Worm (Caenorhabditis elegans) whole organism, late embryonic: ENCODE data around the gene str-74.
A peak's percentile ranks its signal among the peaks of the same experiment; 100 is the strongest.

Experiments
- C08G9.2 ChIP-seq: sonication (generic microtip); optimal IDR thresholded peaks from 2 replicates; lab custom pipeline; 2016; ENCODE audit warnings: mild to moderate bottlenecking, missing genetic modification characterization, moderate library complexity, missing compliant biosample characterization
- T23F11.4 ChIP-seq: fragments of 200-800 bp; sonication (Bioruptor generic); optimal IDR thresholded peaks from 2 replicates; lab custom pipeline; 2018; ENCODE audit warnings: mild to moderate bottlenecking, missing genetic modification characterization, missing compliant biosample characterization
- Y22D7AL.16 ChIP-seq: sonication (generic microtip); optimal IDR thresholded peaks from 2 replicates; lab custom pipeline; 2016; ENCODE audit warnings: missing genetic modification characterization, missing compliant biosample characterization
- ama-1 ChIP-seq: fragments of 150-350 bp; optimal IDR thresholded peaks from 2 replicates; lab custom pipeline; 2014
- ceh-14 ChIP-seq: sonication (generic microtip); optimal IDR thresholded peaks from 2 replicates; lab custom pipeline; 2016; ENCODE audit warnings: missing genotype, missing genetic modification characterization, missing compliant biosample characterization
- ceh-2 ChIP-seq: sonication (generic microtip); optimal IDR thresholded peaks from 2 replicates; lab custom pipeline; 2016; ENCODE audit warnings: missing genotype, missing genetic modification characterization, missing compliant biosample characterization
- ceh-22 ChIP-seq: sonication (generic microtip); optimal IDR thresholded peaks from 2 replicates; lab custom pipeline; 2017; ENCODE audit warnings: missing biosample characterization, missing genetic modification characterization
- ceh-30 ChIP-seq: fragments of 150-350 bp; optimal IDR thresholded peaks from 2 replicates; lab custom pipeline; 2014; ENCODE audit warnings: missing biosample characterization, missing genetic modification characterization
- ceh-48 ChIP-seq: sonication (generic microtip); optimal IDR thresholded peaks from 2 replicates; lab custom pipeline; 2016; ENCODE audit warnings: missing genetic modification characterization, inconsistent platforms, missing compliant biosample characterization
- che-1 ChIP-seq: sonication (generic microtip); optimal IDR thresholded peaks from 2 replicates; lab custom pipeline; 2016; ENCODE audit warnings: mild to moderate bottlenecking, missing genetic modification characterization, missing compliant biosample characterization
- dmd-4 ChIP-seq: sonication (generic microtip); optimal IDR thresholded peaks from 2 replicates; lab custom pipeline; 2016; ENCODE audit warnings: borderline replicate concordance, missing genetic modification characterization, missing compliant biosample characterization
- elt-2 ChIP-seq: sonication (generic microtip); optimal IDR thresholded peaks from 2 replicates; lab custom pipeline; 2016; ENCODE audit warnings: missing genetic modification reagents, missing genetic modification characterization, missing compliant biosample characterization
- elt-4 ChIP-seq: sonication (generic microtip); optimal IDR thresholded peaks from 2 replicates; lab custom pipeline; 2016; ENCODE audit warnings: missing genetic modification characterization, missing compliant biosample characterization
- ets-4 ChIP-seq: sonication (generic microtip); optimal IDR thresholded peaks from 2 replicates; lab custom pipeline; 2016; ENCODE audit warnings: missing genetic modification characterization, missing compliant biosample characterization
- fax-1 ChIP-seq: sonication (generic microtip); optimal IDR thresholded peaks from 2 replicates; lab custom pipeline; 2016; ENCODE audit warnings: missing genotype, missing genetic modification characterization, missing compliant biosample characterization
- hlh-30 ChIP-seq: sonication (generic microtip); optimal IDR thresholded peaks from 2 replicates; lab custom pipeline; 2017; ENCODE audit warnings: antibody characterized with exemption, missing genetic modification characterization, missing compliant biosample characterization; ENCODE audit not compliant: insufficient read depth
- lim-6 ChIP-seq: sonication (generic microtip); optimal IDR thresholded peaks from 2 replicates; lab custom pipeline; 2016; ENCODE audit warnings: missing genetic modification characterization, missing compliant biosample characterization
- lin-11 ChIP-seq: fragments of 200-800 bp; sonication (Bioruptor generic); optimal IDR thresholded peaks from 2 replicates; lab custom pipeline; 2018; ENCODE audit warnings: mild to moderate bottlenecking, missing genetic modification characterization, missing compliant biosample characterization
- mec-3 ChIP-seq: sonication (generic microtip); optimal IDR thresholded peaks from 2 replicates; lab custom pipeline; 2016; ENCODE audit warnings: borderline replicate concordance, missing genetic modification characterization, missing compliant biosample characterization
- pat-9 ChIP-seq: fragments of 200-800 bp; sonication (Bioruptor generic); optimal IDR thresholded peaks from 2 replicates; lab custom pipeline; 2018; ENCODE audit warnings: mild to moderate bottlenecking, missing genetic modification characterization, moderate library complexity, missing compliant biosample characterization
- pha-2 ChIP-seq: sonication (generic microtip); optimal IDR thresholded peaks from 2 replicates; lab custom pipeline; 2017; ENCODE audit warnings: mild to moderate bottlenecking, missing genetic modification characterization, missing compliant biosample characterization
- pha-4 ChIP-seq: fragments of 150-350 bp; optimal IDR thresholded peaks from 2 replicates; lab custom pipeline; 2018; ENCODE audit warnings: missing biosample characterization, missing genetic modification reagents, missing genetic modification characterization
- pqm-1 ChIP-seq: sonication (generic microtip); optimal IDR thresholded peaks from 2 replicates; lab custom pipeline; 2016; ENCODE audit warnings: missing genetic modification characterization, missing compliant biosample characterization
- ref-2 ChIP-seq: sonication (generic microtip); optimal IDR thresholded peaks from 2 replicates; lab custom pipeline; 2016; ENCODE audit warnings: missing genetic modification characterization, missing compliant biosample characterization
- sox-2 ChIP-seq: fragments of 200-800 bp; sonication (Bioruptor generic); IDR thresholded peaks from 2 replicates; pipeline ENCODE4 v1.3.6; 2022; ENCODE audit warnings: missing genetic modification reagents, missing genetic modification characterization, missing compliant biosample characterization
- sox-4 ChIP-seq: sonication (generic microtip); optimal IDR thresholded peaks from 2 replicates; lab custom pipeline; 2017; ENCODE audit warnings: mild to moderate bottlenecking, missing genetic modification characterization, inconsistent platforms, missing compliant biosample characterization
- tbx-2 ChIP-seq: sonication (generic microtip); optimal IDR thresholded peaks from 2 replicates; lab custom pipeline; 2016; ENCODE audit warnings: missing genetic modification characterization, missing compliant biosample characterization
- tbx-7 ChIP-seq: sonication (generic microtip); optimal IDR thresholded peaks from 2 replicates; lab custom pipeline; 2016; ENCODE audit warnings: missing genotype, missing genetic modification characterization, missing compliant biosample characterization
- ttx-3 ChIP-seq: sonication (generic microtip); optimal IDR thresholded peaks from 2 replicates; lab custom pipeline; 2016; ENCODE audit warnings: missing genetic modification reagents, missing genetic modification characterization, missing compliant biosample characterization
- unc-3 ChIP-seq, 2 experiments: fragments of 200-800 bp in 1 of 2; sonication (Bioruptor generic) in 1 of 2; sonication (generic microtip) in 1 of 2; conservative IDR thresholded peaks in 1 of 2; optimal IDR thresholded peaks in 1 of 2; 2 replicates each; pipeline versions ENCODE4 v1.3.6 to Lab custom; 2016 to 2022; ENCODE audit warnings: missing compliant biosample characterization in 2 of 2, missing genetic modification characterization in 2 of 2, missing genetic modification reagents in 1 of 2
- unc-42 ChIP-seq: sonication (generic microtip); optimal IDR thresholded peaks from 2 replicates; lab custom pipeline; 2016; ENCODE audit warnings: missing genotype, missing genetic modification characterization, missing compliant biosample characterization
- unc-55 ChIP-seq: sonication (generic microtip); optimal IDR thresholded peaks from 2 replicates; lab custom pipeline; 2017; ENCODE audit warnings: missing biosample characterization, missing genetic modification reagents, missing genetic modification characterization
- ztf-16 ChIP-seq: sonication (generic microtip); optimal IDR thresholded peaks from 2 replicates; lab custom pipeline; 2017; ENCODE audit warnings: missing genetic modification characterization, missing compliant biosample characterization

str-74 gene

ce11 chrX:10236844-10237243 lies 4.0 kb downstream of the str-74 start, which contains the start of gene zipt-13:
zipt-13 (minus strand) TSS chrX:10236944.
- no peak for TF ChIP-seq lim-6 (tag; lab: Kevin White, UChicago)
- TF ChIP-seq che-1 (tag; lab: Kevin White, UChicago), result no peak
- TF ChIP-seq sox-2 (GFP tag; lab: Robert Waterston, UW), result no peak
- no peak for TF ChIP-seq tbx-7 (tag; lab: Kevin White, UChicago)
- no peak for TF ChIP-seq unc-55 (GFP tag; lab: Kevin White, UChicago)
- TF ChIP-seq lin-11, result no peak

ce11 chrX:10232395-10232794 lies 8.4 kb downstream of the str-74 start:
- TF ChIP-seq unc-42 (tag; lab: Kevin White, UChicago) (peak; percentile 13), ztf-16 (tag; lab: Kevin White, UChicago) (no peak), ref-2 (tag; lab: Kevin White, UChicago) (no peak), pat-9 (tag; lab: Kevin White, UChicago) (no peak), ceh-48 (tag; lab: Kevin White, UChicago) (no peak)
- TF ChIP-seq, all 69 proteins: peak for 1

- TF ChIP-seq unc-55 (GFP tag; lab: Kevin White, UChicago), result no peak
- no peak for TF ChIP-seq ceh-14
- TF ChIP-seq tbx-2 (tag; lab: Kevin White, UChicago), result no peak
- peak; percentile 19 for TF ChIP-seq hlh-30 (tag; lab: Kevin White, UChicago)
- TF ChIP-seq C08G9.2 (tag; lab: Kevin White, UChicago), result no peak
- no peak for TF ChIP-seq che-1 (tag; lab: Kevin White, UChicago)
These were observed 10.0 kb downstream of the str-74 start for ce11 chrX:10230872-10231271.

- TF ChIP-seq ceh-22 (no peak), Y22D7AL.16 (tag; lab: Kevin White, UChicago) (no peak), sox-4 (tag; lab: Kevin White, UChicago) (no peak), pat-9 (tag; lab: Kevin White, UChicago) (no peak), lim-6 (tag; lab: Kevin White, UChicago) (no peak), hlh-30 (tag; lab: Kevin White, UChicago) (no peak)
These were observed 12.6 kb downstream of the str-74 start, which contains the start of gene C14H10.3 for ce11 chrX:10228094-10228746. C14H10.3 (minus strand) TSS chrX:10228137.

- no peak for TF ChIP-seq dmd-4 (tag; lab: Kevin White, UChicago)
- TF ChIP-seq mec-3, result no peak
- no peak for TF ChIP-seq ceh-30 (tag; lab: Kevin White, UChicago)
- no peak for TF ChIP-seq pha-2
- TF ChIP-seq T23F11.4, result no peak
- TF ChIP-seq elt-4 (tag; lab: Kevin White, UChicago), result no peak
- no peak for TF ChIP-seq ama-1 (lab: Kevin White, UChicago)
- TF ChIP-seq ttx-3 (tag; lab: Kevin White, UChicago), result no peak
- no peak for TF ChIP-seq pha-4 (tag; lab: Kevin White, UChicago)
- TF ChIP-seq fax-1 (tag; lab: Kevin White, UChicago), result no peak
- TF ChIP-seq unc-3 (GFP tag; conservative IDR thresholded peaks at IDR 0.05; lab: Robert Waterston, UW), result no peak
- TF ChIP-seq unc-3 (tag; optimal IDR thresholded peaks at IDR 0.05; lab: Kevin White, UChicago), result no peak
- no peak for TF ChIP-seq unc-42 (tag; lab: Kevin White, UChicago)
These were observed 13.6 kb downstream of the str-74 start for ce11 chrX:10227217-10227616.

ce11 chrX:10225845-10226244 lies 15.0 kb downstream of the str-74 start:
- TF ChIP-seq unc-55 (GFP tag; lab: Kevin White, UChicago) (no peak), mec-3 (no peak), ets-4 (no peak), pqm-1 (tag; lab: Kevin White, UChicago) (no peak), che-1 (tag; lab: Kevin White, UChicago) (no peak), ceh-2 (tag; lab: Kevin White, UChicago) (no peak), ceh-14 (no peak), elt-2 (tag; lab: Kevin White, UChicago) (no peak)
